Worm (Caenorhabditis elegans) whole organism, mixed stage, embryonic: ENCODE results near the gene flp-21.

ENCODE experiments used
- M03D4.4 ChIP-seq: sonication (generic microtip); optimal IDR thresholded peaks from 2 replicates; lab custom pipeline; 2017; ENCODE audit warnings: mild to moderate bottlenecking, missing genetic modification characterization, missing compliant biosample characterization
- flh-1 ChIP-seq: fragments of 200-800 bp; sonication (Bioruptor generic); optimal IDR thresholded peaks from 2 replicates; lab custom pipeline; 2018; ENCODE audit warnings: mild to moderate bottlenecking, missing genetic modification characterization, moderate library complexity, missing compliant biosample characterization
- nhr-12 ChIP-seq: fragments of 150-350 bp; optimal IDR thresholded peaks from 2 replicates; lab custom pipeline; 2014; ENCODE audit warnings: missing biosample characterization, missing genetic modification characterization
- unc-62 ChIP-seq: fragments of 150-350 bp; optimal IDR thresholded peaks from 2 replicates; lab custom pipeline; 2014; ENCODE audit warnings: missing biosample characterization, missing genetic modification reagents, missing genetic modification characterization

DNA sequence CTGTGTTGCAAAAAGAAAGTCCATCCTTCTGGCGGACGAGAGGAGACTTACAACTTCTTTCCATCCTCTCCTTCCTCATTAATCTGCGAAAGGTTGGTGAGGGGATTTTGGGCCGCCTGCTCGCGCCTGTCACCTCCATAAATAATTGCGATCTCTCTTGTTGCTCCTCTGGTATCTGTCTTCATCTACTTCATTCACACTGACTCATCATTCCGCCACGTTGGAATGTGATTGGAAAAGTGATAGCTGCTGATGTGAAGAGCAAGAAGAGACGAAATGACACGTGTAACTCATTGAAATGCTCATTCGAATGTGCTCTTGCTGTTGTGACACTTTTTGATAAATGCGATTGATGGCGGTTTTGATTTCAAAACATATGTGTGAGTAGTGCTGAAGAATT lies 29.5 kb downstream of the flp-21 start:
- peak; percentile 45 for TF ChIP-seq M03D4.4 (tag; lab: Kevin White, UChicago)
- no peak for TF ChIP-seq nhr-12 (tag; lab: Kevin White, UChicago)
- TF ChIP-seq flh-1 (GFP tag; lab: Kevin White, UChicago): no peak
- peak; percentile 99 for TF ChIP-seq unc-62 (GFP tag; lab: Kevin White, UChicago)
